Fruit fly (Drosophila melanogaster) whole organism, embryonic: Measurements from ENCODE around the gene CG15422.
A peak's percentile ranks its signal among the peaks of the same experiment; 100 is the strongest.

Experiments
- Aef1 ChIP-seq: fragments of 200-800 bp; sonication (Bioruptor generic); IDR thresholded peaks from 3 replicates; pipeline ENCODE4 v1.3.6; 2022; ENCODE audit warnings: missing biosample characterization, missing genetic modification characterization
- Antp ChIP-seq: fragments of 200-800 bp; sonication (Bioruptor generic); optimal IDR thresholded peaks from 3 replicates; lab custom pipeline; 2016; ENCODE audit warnings: missing biosample characterization, missing genetic modification characterization
- Asciz ChIP-seq: fragments of 200-800 bp; sonication (Bioruptor generic); optimal IDR thresholded peaks from 2 replicates; lab custom pipeline; 2017; ENCODE audit warnings: missing biosample characterization, mild to moderate bottlenecking, missing genetic modification characterization, missing genetic modification reagents
- Awh ChIP-seq: fragments of 200-800 bp; sonication (Bioruptor generic); IDR thresholded peaks from 2 replicates; pipeline ENCODE4, ENCODE4 v1.3.6; 2022; ENCODE audit warnings: missing biosample characterization, missing genetic modification characterization
- CG10267 ChIP-seq: fragments of 200-800 bp; sonication (Bioruptor generic); optimal IDR thresholded peaks from 2 replicates; lab custom pipeline; 2018; ENCODE audit warnings: missing biosample characterization, mild to moderate bottlenecking, missing genetic modification characterization, moderate library complexity
- CG10565 ChIP-seq: fragments of 200-800 bp; sonication (Bioruptor generic); optimal IDR thresholded peaks from 3 replicates; lab custom pipeline; 2016; ENCODE audit warnings: missing biosample characterization, mild to moderate bottlenecking, missing genetic modification characterization
- CG11398 ChIP-seq: fragments of 200-800 bp; sonication (Bioruptor generic); optimal IDR thresholded peaks from 2 replicates; lab custom pipeline; 2016; ENCODE audit warnings: missing biosample characterization, missing genetic modification characterization
- CG12744 ChIP-seq: fragments of 200-800 bp; sonication (Bioruptor generic); optimal IDR thresholded peaks from 2 replicates; lab custom pipeline; 2016; ENCODE audit warnings: missing biosample characterization, missing genetic modification characterization
- CG12942 ChIP-seq: fragments of 200-800 bp; sonication (Bioruptor generic); optimal IDR thresholded peaks from 3 replicates; lab custom pipeline; 2016; ENCODE audit warnings: missing biosample characterization, missing genetic modification characterization
- CG15601 ChIP-seq: fragments of 200-800 bp; sonication (Bioruptor generic); optimal IDR thresholded peaks from 3 replicates; lab custom pipeline; 2019; ENCODE audit warnings: missing biosample characterization, mild to moderate bottlenecking, missing genetic modification characterization, moderate library complexity
- CG1603 ChIP-seq: fragments of 200-800 bp; sonication (Bioruptor generic); optimal IDR thresholded peaks from 2 replicates; lab custom pipeline; 2019; ENCODE audit warnings: missing biosample characterization, mild to moderate bottlenecking, missing genetic modification characterization, moderate library complexity
- CG2199 ChIP-seq: fragments of 200-800 bp; sonication (Bioruptor generic); IDR thresholded peaks from 3 replicates; pipeline ENCODE4 v1.3.6; 2022; ENCODE audit warnings: missing biosample characterization, missing genetic modification characterization
- CG30403 ChIP-seq: fragments of 200-800 bp; sonication (Bioruptor generic); optimal IDR thresholded peaks from 3 replicates; lab custom pipeline; 2016; ENCODE audit warnings: missing biosample characterization, missing genetic modification characterization
- CG33213 ChIP-seq: fragments of 200-800 bp; sonication (Bioruptor generic); optimal IDR thresholded peaks from 3 replicates; lab custom pipeline; 2016; ENCODE audit warnings: missing biosample characterization, missing genetic modification characterization
- CG3838 ChIP-seq: fragments of 200-800 bp; sonication (Bioruptor generic); optimal IDR thresholded peaks from 3 replicates; lab custom pipeline; 2016; ENCODE audit warnings: missing biosample characterization, missing genetic modification characterization
- CG4360 ChIP-seq: fragments of 200-800 bp; sonication (Bioruptor generic); IDR thresholded peaks from 2 replicates; pipeline ENCODE4 v1.3.6; 2022; ENCODE audit warnings: missing biosample characterization, missing genetic modification characterization
- CG4424 ChIP-seq: fragments of 200-800 bp; sonication (Bioruptor generic); optimal IDR thresholded peaks from 3 replicates; lab custom pipeline; 2016; ENCODE audit warnings: missing biosample characterization, missing genetic modification characterization
- CG4707 ChIP-seq: fragments of 200-800 bp; sonication (Bioruptor generic); optimal IDR thresholded peaks from 2 replicates; lab custom pipeline; 2018; ENCODE audit warnings: missing biosample characterization, mild to moderate bottlenecking, missing genetic modification characterization, moderate library complexity
- CG6654 ChIP-seq: fragments of 200-800 bp; sonication (Bioruptor generic); optimal IDR thresholded peaks from 2 replicates; lab custom pipeline; 2017; ENCODE audit warnings: missing biosample characterization, mild to moderate bottlenecking, missing genetic modification characterization
- CG7839 ChIP-seq: fragments of 200-800 bp; sonication (Bioruptor generic); optimal IDR thresholded peaks from 3 replicates; lab custom pipeline; 2018; ENCODE audit warnings: missing biosample characterization, mild to moderate bottlenecking, missing genetic modification characterization, moderate library complexity
- Dp ChIP-seq: fragments of 200-800 bp; sonication (Bioruptor generic); optimal IDR thresholded peaks from 2 replicates; lab custom pipeline; 2018; ENCODE audit warnings: missing biosample characterization, mild to moderate bottlenecking, missing genetic modification characterization, moderate library complexity
- Elba2 ChIP-seq: fragments of 200-800 bp; sonication (Bioruptor generic); optimal IDR thresholded peaks from 3 replicates; lab custom pipeline; 2016; ENCODE audit warnings: missing biosample characterization, missing genetic modification characterization
- HLH54F ChIP-seq: fragments of 200-800 bp; sonication (Bioruptor generic); optimal IDR thresholded peaks from 3 replicates; lab custom pipeline; 2016; ENCODE audit warnings: missing biosample characterization, missing genetic modification characterization
- HLHmδ ChIP-seq: fragments of 200-800 bp; sonication (Bioruptor generic); optimal IDR thresholded peaks from 2 replicates; lab custom pipeline; 2018; ENCODE audit warnings: missing biosample characterization, mild to moderate bottlenecking, missing genetic modification characterization, moderate library complexity
- Nf-YA ChIP-seq: fragments of 200-800 bp; sonication (Bioruptor generic); IDR thresholded peaks from 2 replicates; pipeline ENCODE4 v1.3.6; 2022; ENCODE audit warnings: missing biosample characterization, missing genetic modification characterization
- Pdp1 ChIP-seq, 2 experiments: fragments of 200-800 bp; sonication (Bioruptor generic); optimal IDR thresholded peaks; 3 replicates each; lab custom pipeline; 2016; ENCODE audit warnings: missing biosample characterization in 2 of 2, missing genetic modification characterization in 2 of 2, mild to moderate bottlenecking in 1 of 2, moderate library complexity in 1 of 2
- Sin3A ChIP-seq: fragments of >200 bp; optimal IDR thresholded peaks from 2 replicates; lab custom pipeline; 2018
- ap ChIP-seq: fragments of 200-800 bp; sonication (Bioruptor generic); IDR thresholded peaks from 2 replicates; pipeline ENCODE4 v1.3.6; 2022; ENCODE audit warnings: missing biosample characterization, missing genetic modification characterization
- ara ChIP-seq: fragments of 200-800 bp; sonication (Bioruptor generic); IDR thresholded peaks from 2 replicates; pipeline ENCODE4 v1.3.6; 2022; ENCODE audit warnings: missing biosample characterization, missing genetic modification characterization
- ase ChIP-seq: fragments of 200-800 bp; sonication (Bioruptor generic); IDR thresholded peaks from 3 replicates; pipeline ENCODE4 v1.3.6; 2022; ENCODE audit warnings: missing biosample characterization, missing genetic modification characterization
- cg ChIP-seq: fragments of 200-800 bp; sonication (Bioruptor generic); optimal IDR thresholded peaks from 3 replicates; lab custom pipeline; 2019; ENCODE audit warnings: missing biosample characterization, mild to moderate bottlenecking, missing genetic modification characterization, moderate library complexity
- chinmo ChIP-seq: fragments of 200-800 bp; sonication (Bioruptor generic); IDR thresholded peaks from 4 replicates; pipeline ENCODE4 v1.3.6; 2022; ENCODE audit warnings: missing biosample characterization, missing genetic modification characterization; ENCODE audit not compliant: partially characterized antibody
- chm ChIP-seq: fragments of 200-800 bp; sonication (Bioruptor generic); IDR thresholded peaks from 2 replicates; pipeline ENCODE4 v1.3.6; 2022; ENCODE audit warnings: missing biosample characterization, missing genetic modification characterization
- crc ChIP-seq: fragments of 200-800 bp; sonication (Bioruptor generic); optimal IDR thresholded peaks from 2 replicates; lab custom pipeline; 2016; ENCODE audit warnings: missing biosample characterization, missing genetic modification characterization
- dm ChIP-seq: fragments of 200-800 bp; sonication (Bioruptor generic); optimal IDR thresholded peaks from 3 replicates; lab custom pipeline; 2016; ENCODE audit warnings: missing biosample characterization, missing genetic modification characterization
- dysf ChIP-seq: fragments of 200-800 bp; sonication (Bioruptor generic); IDR thresholded peaks from 3 replicates; pipeline ENCODE4 v1.3.6; 2022; ENCODE audit warnings: missing biosample characterization, missing genetic modification characterization
- fu2 ChIP-seq: fragments of 200-800 bp; sonication (Bioruptor generic); optimal IDR thresholded peaks from 2 replicates; lab custom pipeline; 2016; ENCODE audit warnings: missing biosample characterization, missing genetic modification characterization
- hbn ChIP-seq: fragments of 200-800 bp; sonication (Bioruptor generic); IDR thresholded peaks from 2 replicates; pipeline ENCODE4 v1.3.6; 2022; ENCODE audit warnings: missing biosample characterization, missing genetic modification characterization; ENCODE audit not compliant: partially characterized antibody
- hth ChIP-seq: fragments of >200 bp; optimal IDR thresholded peaks from 2 replicates; lab custom pipeline; 2017; ENCODE audit warnings: inconsistent platforms
- kni ChIP-seq: fragments of 200-800 bp; sonication (Bioruptor generic); optimal IDR thresholded peaks from 3 replicates; lab custom pipeline; 2017; ENCODE audit warnings: mild to moderate bottlenecking, missing biosample characterization, missing genetic modification reagents, missing genetic modification characterization
- lilli ChIP-seq: fragments of 200-800 bp; sonication (Bioruptor generic); optimal IDR thresholded peaks from 3 replicates; lab custom pipeline; 2016; ENCODE audit warnings: missing biosample characterization, missing genetic modification characterization
- org-1 ChIP-seq: fragments of 200-800 bp; sonication (Bioruptor generic); optimal IDR thresholded peaks from 2 replicates; lab custom pipeline; 2017; ENCODE audit warnings: missing biosample characterization, missing genetic modification characterization
- p53 ChIP-seq: fragments of 200-800 bp; sonication (Bioruptor generic); optimal IDR thresholded peaks from 2 replicates; lab custom pipeline; 2016; ENCODE audit warnings: missing biosample characterization, missing genetic modification characterization
- phol ChIP-seq: fragments of 200-800 bp; sonication (Bioruptor generic); optimal IDR thresholded peaks from 3 replicates; lab custom pipeline; 2018; ENCODE audit warnings: missing biosample characterization, mild to moderate bottlenecking, missing genetic modification characterization, moderate library complexity
- psq ChIP-seq: fragments of 200-800 bp; sonication (Bioruptor generic); optimal IDR thresholded peaks from 2 replicates; lab custom pipeline; 2017; ENCODE audit warnings: missing biosample characterization, missing genetic modification characterization
- shn ChIP-seq: fragments of 200-800 bp; sonication (Bioruptor generic); optimal IDR thresholded peaks from 3 replicates; lab custom pipeline; 2016; ENCODE audit warnings: missing biosample characterization, missing genetic modification characterization
- sna ChIP-seq: fragments of 200-800 bp; sonication (Bioruptor generic); IDR thresholded peaks from 2 replicates; pipeline ENCODE4 v1.3.6; 2022; ENCODE audit warnings: missing biosample characterization, missing genetic modification characterization; ENCODE audit not compliant: partially characterized antibody
- tll ChIP-seq, 2 experiments: fragments of 200-800 bp in 1 of 2; fragments of >200 bp in 1 of 2; sonication (Bioruptor generic) in 1 of 2; optimal IDR thresholded peaks; 2 replicates each; lab custom pipeline; 2017 to 2019; ENCODE audit warnings: missing biosample characterization in 2 of 2, missing genetic modification characterization in 2 of 2, mild to moderate bottlenecking in 1 of 2, moderate library complexity in 1 of 2
- twi ChIP-seq: fragments of 200-800 bp; optimal IDR thresholded peaks from 2 replicates; lab custom pipeline; 2019; ENCODE audit warnings: missing biosample characterization, mild to moderate bottlenecking, missing genetic modification characterization, moderate library complexity
- unpg ChIP-seq: fragments of 200-800 bp; sonication (Bioruptor generic); optimal IDR thresholded peaks from 3 replicates; lab custom pipeline; 2018; ENCODE audit warnings: missing biosample characterization, mild to moderate bottlenecking, missing genetic modification characterization, moderate library complexity
- vvl ChIP-seq: fragments of 200-800 bp; sonication (Bioruptor generic); IDR thresholded peaks from 2 replicates; pipeline ENCODE4 v1.3.6; 2022; ENCODE audit warnings: missing biosample characterization, missing genetic modification characterization
- yki ChIP-seq: fragments of >200 bp; optimal IDR thresholded peaks from 3 replicates; lab custom pipeline; 2018
- zfh2 ChIP-seq: fragments of 200-800 bp; sonication (Bioruptor generic); optimal IDR thresholded peaks from 2 replicates; lab custom pipeline; 2016; ENCODE audit warnings: missing biosample characterization, missing genetic modification characterization

CG15422 gene

DNA sequence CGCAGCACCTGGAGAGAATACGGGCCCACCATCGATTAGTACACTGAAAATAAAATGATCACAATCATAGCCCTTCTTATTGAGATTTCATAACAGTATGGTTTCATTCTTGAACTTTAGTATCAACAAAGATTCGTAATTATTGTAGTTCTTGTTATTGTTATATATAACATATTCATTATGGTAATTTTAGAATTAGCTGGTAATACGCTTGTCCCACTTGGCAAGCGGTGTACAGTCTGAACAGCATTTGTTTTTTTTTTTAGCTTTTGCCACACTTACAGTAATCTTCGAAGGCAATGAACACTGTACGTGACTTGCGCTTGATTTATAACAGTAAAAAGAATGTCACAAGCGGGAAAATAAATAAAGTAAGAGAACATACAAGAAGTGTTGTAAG, 38.3 kb downstream of the CG15422 start (continued):
- TF ChIP-seq Asciz (GFP tag; lab: Kevin White, UChicago) (no peak), vvl (GFP tag; lab: Robert Waterston, UW) (no peak), CG10565 (GFP tag; lab: Kevin White, UChicago) (no peak), Awh (GFP tag; lab: Robert Waterston, UW) (0 out of 2 replicates have a peak, but pooled peaks have one; percentile 18), CG4707 (no peak), yki (lab: Kevin White, UChicago) (no peak), CG10267 (tag; lab: Kevin White, UChicago) (no peak), Dp (no peak), ara (GFP tag; lab: Robert Waterston, UW) (0 out of 2 replicates have a peak, but pooled peaks have one; percentile 7), phol (tag; lab: Kevin White, UChicago) (peak; percentile 38), lilli (no peak), dm (GFP tag; lab: Kevin White, UChicago) (no peak), ap (no peak), unpg (GFP tag; lab: Kevin White, UChicago) (peak; percentile 14), CG12942 (GFP tag; lab: Kevin White, UChicago) (no peak), sna (GFP tag; lab: Robert Waterston, UW) (no peak), ase (GFP tag; lab: Robert Waterston, UW) (no peak), psq (GFP tag; lab: Kevin White, UChicago) (no peak), CG6654 (GFP tag; lab: Kevin White, UChicago) (no peak), hbn (GFP tag; lab: Robert Waterston, UW) (no peak), chinmo (GFP tag; lab: Robert Waterston, UW) (no peak), Elba2 (GFP tag; lab: Kevin White, UChicago) (no peak), zfh2 (GFP tag; lab: Kevin White, UChicago) (no peak), fu2 (GFP tag; lab: Kevin White, UChicago) (no peak), CG12744 (no peak), Sin3A (lab: Kevin White, UChicago) (no peak), CG33213 (GFP tag; lab: Kevin White, UChicago) (no peak), crc (GFP tag; lab: Kevin White, UChicago) (no peak), CG4424 (GFP tag; lab: Kevin White, UChicago) (no peak), cg (GFP tag; lab: Kevin White, UChicago) (no peak), CG1603 (peak; percentile 4), HLHmδ (GFP tag; lab: Kevin White, UChicago) (no peak), HLH54F (no peak), org-1 (no peak), CG3838 (GFP tag; lab: Kevin White, UChicago) (no peak), Pdp1 (GFP tag; optimal IDR thresholded peaks at IDR 0.05; lab: Kevin White, UChicago) (no peak), shn (no peak), p53 (GFP tag; lab: Kevin White, UChicago) (no peak), CG7839 (tag; lab: Kevin White, UChicago) (peak; percentile 5), hth (lab: Kevin White, UChicago) (no peak), Antp (GFP tag; lab: Kevin White, UChicago) (no peak), tll (GFP tag; optimal IDR thresholded peaks at IDR 0.05; lab: Kevin White, UChicago) (no peak), twi (tag; lab: Kevin White, UChicago) (no peak), Aef1 (GFP tag; lab: Robert Waterston, UW) (no peak), CG4360 (no peak), CG15601 (tag; lab: Kevin White, UChicago) (peak; percentile 3), dysf (GFP tag; lab: Robert Waterston, UW) (no peak), CG11398 (GFP tag; lab: Kevin White, UChicago) (no peak), CG2199 (GFP tag; lab: Robert Waterston, UW) (no peak), kni (GFP tag; lab: Kevin White, UChicago) (no peak), chm (GFP tag; lab: Robert Waterston, UW) (no peak), Nf-YA (GFP tag; lab: Robert Waterston, UW) (no peak), CG30403 (GFP tag; lab: Kevin White, UChicago) (peak; percentile 14)
